Fruit fly (Drosophila melanogaster) whole organism, embryonic: ENCODE results near the gene CG31141.

ENCODE experiments used
- ATbp ChIP-seq: fragments of 200-800 bp; sonication (Bioruptor generic); optimal IDR thresholded peaks from 2 replicates; lab custom pipeline; 2017; ENCODE audit warnings: missing biosample characterization, mild to moderate bottlenecking, missing genetic modification characterization, missing genetic modification reagents
- Ada2b ChIP-seq: fragments of 200-800 bp; sonication (Bioruptor generic); IDR thresholded peaks from 2 replicates; pipeline ENCODE4 v1.3.6; 2022; ENCODE audit warnings: missing biosample characterization, missing genetic modification characterization
- B-H2 ChIP-seq: fragments of 200-800 bp; sonication (Bioruptor generic); optimal IDR thresholded peaks from 2 replicates; lab custom pipeline; 2018; ENCODE audit warnings: missing biosample characterization, mild to moderate bottlenecking, missing genetic modification characterization
- Blimp-1 ChIP-seq: fragments of 200-800 bp; sonication (Bioruptor generic); optimal IDR thresholded peaks from 3 replicates; lab custom pipeline; 2018; ENCODE audit warnings: missing biosample characterization, missing genetic modification characterization, mild to moderate bottlenecking, moderate library complexity, missing genetic modification reagents
- CG12071 ChIP-seq: fragments of 200-800 bp; sonication (Bioruptor generic); optimal IDR thresholded peaks from 3 replicates; lab custom pipeline; 2018; ENCODE audit warnings: missing biosample characterization, mild to moderate bottlenecking, missing genetic modification characterization
- CG14014 ChIP-seq: fragments of 200-800 bp; sonication (Bioruptor generic); IDR thresholded peaks from 2 replicates; pipeline ENCODE4 v1.3.6; 2022; ENCODE audit warnings: missing biosample characterization, missing genetic modification characterization
- CG15269 ChIP-seq: fragments of 200-800 bp; sonication (Bioruptor generic); optimal IDR thresholded peaks from 2 replicates; lab custom pipeline; 2018; ENCODE audit warnings: missing biosample characterization, mild to moderate bottlenecking, missing genetic modification characterization, moderate library complexity
- CG15696 ChIP-seq: fragments of 200-800 bp; sonication (Bioruptor generic); optimal IDR thresholded peaks from 2 replicates; lab custom pipeline; 2019; ENCODE audit warnings: missing biosample characterization, mild to moderate bottlenecking, missing genetic modification characterization, moderate library complexity
- CG17385 ChIP-seq: fragments of 200-800 bp; sonication (Bioruptor generic); optimal IDR thresholded peaks from 3 replicates; lab custom pipeline; 2018; ENCODE audit warnings: missing biosample characterization, mild to moderate bottlenecking, missing genetic modification characterization
- CG17802 ChIP-seq: fragments of 200-800 bp; sonication (Bioruptor generic); optimal IDR thresholded peaks from 2 replicates; lab custom pipeline; 2018; ENCODE audit warnings: missing biosample characterization, mild to moderate bottlenecking, missing genetic modification characterization, moderate library complexity
- CG18764 ChIP-seq: fragments of 200-800 bp; sonication (Bioruptor generic); optimal IDR thresholded peaks from 3 replicates; lab custom pipeline; 2016; ENCODE audit warnings: missing biosample characterization, missing genetic modification characterization
- CG2875 ChIP-seq: fragments of 200-800 bp; sonication (Bioruptor generic); optimal IDR thresholded peaks from 2 replicates; lab custom pipeline; 2017; ENCODE audit warnings: missing biosample characterization, mild to moderate bottlenecking, missing genetic modification characterization, missing genetic modification reagents
- CG30403 ChIP-seq: fragments of 200-800 bp; sonication (Bioruptor generic); optimal IDR thresholded peaks from 3 replicates; lab custom pipeline; 2016; ENCODE audit warnings: missing biosample characterization, missing genetic modification characterization
- CG4282 ChIP-seq: fragments of 200-800 bp; sonication (Bioruptor generic); optimal IDR thresholded peaks from 2 replicates; lab custom pipeline; 2016; ENCODE audit warnings: missing biosample characterization, missing genetic modification characterization
- CG7271 ChIP-seq: fragments of 200-800 bp; sonication (Bioruptor generic); optimal IDR thresholded peaks from 2 replicates; lab custom pipeline; 2018; ENCODE audit warnings: missing biosample characterization, mild to moderate bottlenecking, missing genetic modification characterization, moderate library complexity
- CG7839 ChIP-seq: fragments of 200-800 bp; sonication (Bioruptor generic); optimal IDR thresholded peaks from 3 replicates; lab custom pipeline; 2018; ENCODE audit warnings: missing biosample characterization, mild to moderate bottlenecking, missing genetic modification characterization, moderate library complexity
- CG7928 ChIP-seq: fragments of 200-800 bp; sonication (Bioruptor generic); optimal IDR thresholded peaks from 2 replicates; lab custom pipeline; 2017; ENCODE audit warnings: missing biosample characterization, mild to moderate bottlenecking, missing genetic modification characterization
- CG8765 ChIP-seq: fragments of 200-800 bp; sonication (Bioruptor generic); IDR thresholded peaks from 2 replicates; pipeline ENCODE4 v1.3.6; 2022; ENCODE audit warnings: missing biosample characterization, missing genetic modification characterization
- CG9437 ChIP-seq: fragments of 200-800 bp; sonication (Bioruptor generic); optimal IDR thresholded peaks from 2 replicates; lab custom pipeline; 2018; ENCODE audit warnings: missing biosample characterization, mild to moderate bottlenecking, missing genetic modification characterization
- Chrac-16 ChIP-seq: fragments of 200-800 bp; sonication (Bioruptor generic); optimal IDR thresholded peaks from 3 replicates; lab custom pipeline; 2016; ENCODE audit warnings: missing biosample characterization, missing genetic modification characterization
- CrebB ChIP-seq: fragments of 200-800 bp; sonication (Bioruptor generic); optimal IDR thresholded peaks from 3 replicates; lab custom pipeline; 2018; ENCODE audit warnings: missing biosample characterization, mild to moderate bottlenecking, missing genetic modification characterization
- HLH3B ChIP-seq: fragments of 200-800 bp; sonication (Bioruptor generic); IDR thresholded peaks from 2 replicates; pipeline ENCODE4 v1.3.6; 2022; ENCODE audit warnings: missing biosample characterization, missing genetic modification characterization
- HLH4C ChIP-seq: fragments of 200-800 bp; sonication (Bioruptor generic); IDR thresholded peaks from 3 replicates; pipeline ENCODE4 v1.3.6; 2022; ENCODE audit warnings: missing biosample characterization, missing genetic modification characterization; ENCODE audit not compliant: partially characterized antibody
- Hsf ChIP-seq: fragments of 200-800 bp; sonication (Bioruptor generic); optimal IDR thresholded peaks from 3 replicates; lab custom pipeline; 2016; ENCODE audit warnings: missing biosample characterization, missing genetic modification characterization
- Lim3 ChIP-seq: fragments of 200-800 bp; sonication (Bioruptor generic); IDR thresholded peaks from 2 replicates; pipeline ENCODE4 v1.3.6; 2022; ENCODE audit warnings: missing biosample characterization, missing genetic modification characterization
- NK7.1 ChIP-seq: fragments of 200-800 bp; sonication (Bioruptor generic); optimal IDR thresholded peaks from 3 replicates; lab custom pipeline; 2016; ENCODE audit warnings: missing biosample characterization, missing genetic modification characterization
- Nf-YA ChIP-seq: fragments of 200-800 bp; sonication (Bioruptor generic); IDR thresholded peaks from 2 replicates; pipeline ENCODE4 v1.3.6; 2022; ENCODE audit warnings: missing biosample characterization, missing genetic modification characterization
- Pdp1 ChIP-seq, 2 experiments: fragments of 200-800 bp; sonication (Bioruptor generic); optimal IDR thresholded peaks; 3 replicates each; lab custom pipeline; 2016; ENCODE audit warnings: missing biosample characterization in 2 of 2, missing genetic modification characterization in 2 of 2, mild to moderate bottlenecking in 1 of 2, moderate library complexity in 1 of 2
- Side ChIP-seq: fragments of 200-800 bp; sonication (Bioruptor generic); optimal IDR thresholded peaks from 2 replicates; lab custom pipeline; 2016; ENCODE audit warnings: missing biosample characterization, missing genetic modification characterization
- Sin3A ChIP-seq: fragments of >200 bp; optimal IDR thresholded peaks from 2 replicates; lab custom pipeline; 2018
- Ssrp ChIP-seq: fragments of 200-800 bp; sonication (Bioruptor generic); optimal IDR thresholded peaks from 2 replicates; lab custom pipeline; 2018; ENCODE audit warnings: missing biosample characterization, mild to moderate bottlenecking, missing genetic modification characterization, moderate library complexity
- Usf ChIP-seq: fragments of 200-800 bp; sonication (Bioruptor generic); optimal IDR thresholded peaks from 2 replicates; lab custom pipeline; 2017; ENCODE audit warnings: missing genotype, missing biosample characterization, missing genetic modification characterization
- ac ChIP-seq: fragments of 200-800 bp; sonication (Bioruptor generic); optimal IDR thresholded peaks from 3 replicates; lab custom pipeline; 2017; ENCODE audit warnings: missing biosample characterization, mild to moderate bottlenecking, missing genetic modification characterization
- bcd ChIP-seq: fragments of 200-800 bp; sonication (Bioruptor generic); optimal IDR thresholded peaks from 2 replicates; lab custom pipeline; 2017; ENCODE audit warnings: missing biosample characterization, mild to moderate bottlenecking, missing genetic modification characterization
- fd3F ChIP-seq: fragments of 200-800 bp; sonication (Bioruptor generic); optimal IDR thresholded peaks from 2 replicates; lab custom pipeline; 2018; ENCODE audit warnings: missing biosample characterization, mild to moderate bottlenecking, missing genetic modification characterization, moderate library complexity
- fd96Cb ChIP-seq: fragments of 200-800 bp; sonication (Bioruptor generic); optimal IDR thresholded peaks from 2 replicates; lab custom pipeline; 2018; ENCODE audit warnings: missing biosample characterization, mild to moderate bottlenecking, missing genetic modification characterization, moderate library complexity
- gcm2 ChIP-seq: fragments of 200-800 bp; sonication (Bioruptor generic); optimal IDR thresholded peaks from 2 replicates; lab custom pipeline; 2016; ENCODE audit warnings: missing biosample characterization, missing genetic modification characterization
- gem ChIP-seq: fragments of 200-800 bp; sonication (Bioruptor generic); optimal IDR thresholded peaks from 2 replicates; lab custom pipeline; 2019; ENCODE audit warnings: missing biosample characterization, mild to moderate bottlenecking, missing genetic modification characterization, moderate library complexity
- inv ChIP-seq: fragments of 200-800 bp; sonication (Bioruptor generic); IDR thresholded peaks from 2 replicates; pipeline ENCODE4 v1.3.6; 2022; ENCODE audit warnings: missing biosample characterization, missing genetic modification characterization; ENCODE audit not compliant: partially characterized antibody
- lilli ChIP-seq: fragments of 200-800 bp; sonication (Bioruptor generic); optimal IDR thresholded peaks from 3 replicates; lab custom pipeline; 2016; ENCODE audit warnings: missing biosample characterization, missing genetic modification characterization
- lmd ChIP-seq: fragments of 200-800 bp; sonication (Bioruptor generic); IDR thresholded peaks from 2 replicates; pipeline ENCODE4 v1.3.6; 2022; ENCODE audit warnings: missing biosample characterization, missing genetic modification characterization
- mirr ChIP-seq: fragments of 200-800 bp; sonication (Bioruptor generic); optimal IDR thresholded peaks from 3 replicates; lab custom pipeline; 2018; ENCODE audit warnings: missing biosample characterization, mild to moderate bottlenecking, missing genetic modification characterization
- mld ChIP-seq: fragments of 200-800 bp; sonication (Bioruptor generic); IDR thresholded peaks from 3 replicates; pipeline ENCODE4 v1.3.6; 2022; ENCODE audit warnings: missing biosample characterization, missing genetic modification characterization; ENCODE audit not compliant: partially characterized antibody
- nmo ChIP-seq: fragments of 200-800 bp; sonication (Bioruptor generic); optimal IDR thresholded peaks from 2 replicates; lab custom pipeline; 2018; ENCODE audit warnings: missing biosample characterization, mild to moderate bottlenecking, missing genetic modification characterization, moderate library complexity
- onecut ChIP-seq: fragments of 200-800 bp; sonication (Bioruptor generic); IDR thresholded peaks from 2 replicates; pipeline ENCODE4 v1.3.6; 2022; ENCODE audit warnings: missing biosample characterization, missing genetic modification characterization
- ranshi ChIP-seq: fragments of 200-800 bp; sonication (Bioruptor generic); IDR thresholded peaks from 2 replicates; pipeline ENCODE4 v1.3.6; 2022; ENCODE audit warnings: missing biosample characterization, missing genetic modification characterization
- ro ChIP-seq: fragments of 200-800 bp; sonication (Bioruptor generic); IDR thresholded peaks from 2 replicates; pipeline ENCODE4 v1.3.6; 2022; ENCODE audit warnings: missing biosample characterization, missing genetic modification characterization
- sisA ChIP-seq: fragments of 200-800 bp; sonication (Bioruptor generic); IDR thresholded peaks from 2 replicates; pipeline ENCODE4 v1.3.6; 2022; ENCODE audit warnings: missing biosample characterization, missing genetic modification characterization
- tin ChIP-seq: fragments of 200-800 bp; sonication (Bioruptor generic); optimal IDR thresholded peaks from 3 replicates; lab custom pipeline; 2016; ENCODE audit warnings: missing biosample characterization, missing genetic modification characterization

The CG31141 gene

DNA sequence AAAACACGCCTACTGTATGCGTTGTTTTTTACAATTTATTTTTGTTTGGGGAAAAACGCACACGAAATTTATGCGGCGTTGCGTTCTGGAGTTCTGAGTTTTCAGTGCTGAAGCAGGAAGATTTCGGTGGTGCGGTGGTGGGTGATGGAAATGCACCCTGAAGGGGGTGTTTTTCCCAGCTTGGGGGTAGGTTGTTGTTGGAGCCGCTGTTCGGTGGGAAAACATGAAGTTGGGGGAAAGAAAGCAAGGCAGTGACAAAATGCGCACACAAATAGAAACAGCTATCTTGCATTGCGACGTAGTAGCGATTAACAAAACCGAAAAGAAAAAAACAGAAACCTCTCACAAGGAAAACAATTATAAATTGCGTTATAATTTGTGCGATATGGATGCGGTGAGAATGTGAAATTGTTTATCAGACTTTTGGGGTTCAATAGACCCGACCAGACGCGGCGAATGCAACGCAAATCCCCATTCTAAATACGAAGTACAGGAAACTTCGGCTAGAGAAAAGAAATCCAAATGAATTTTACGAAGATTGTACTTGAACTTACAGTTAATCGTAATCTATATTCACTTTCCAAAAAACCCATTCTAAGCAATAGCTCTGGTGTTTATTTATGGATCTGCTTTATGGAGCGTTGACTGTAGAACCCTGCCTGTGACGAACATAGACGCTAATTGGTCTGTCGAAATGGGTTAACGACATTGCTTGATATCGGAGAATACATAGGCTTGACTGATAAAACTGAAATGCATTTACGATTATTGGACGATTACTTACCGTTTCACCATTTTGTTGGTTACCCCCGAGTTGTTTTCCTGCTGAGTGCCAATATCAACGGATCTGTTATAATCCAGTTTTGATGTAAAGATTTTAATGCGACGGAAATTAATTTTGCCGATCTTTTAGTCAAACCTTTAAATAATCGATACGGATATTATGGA, 34.6 kb upstream of the CG31141 start (continued):
- TF ChIP-seq sisA = peak; percentile 34; the same call in 1 of the 2 replicates
- TF ChIP-seq CG17385 (GFP tag; lab: Kevin White, UChicago) = peak; percentile 29
- no peak for TF ChIP-seq tin (GFP tag; lab: Kevin White, UChicago)
- peak; percentile 5 for TF ChIP-seq lilli (GFP tag; lab: Kevin White, UChicago)
- TF ChIP-seq CG17802 (tag; lab: Kevin White, UChicago) = no peak
- peak; percentile 30 for TF ChIP-seq CG7839 (tag; lab: Kevin White, UChicago)
- no peak for TF ChIP-seq Hsf (GFP tag; lab: Kevin White, UChicago)
- no peak for TF ChIP-seq CG8765
- no peak for TF ChIP-seq Sin3A (lab: Kevin White, UChicago)
- peak in 1 of 2 experiments; percentile 11 for TF ChIP-seq Pdp1 (GFP tag; optimal IDR thresholded peaks at IDR 0.05; lab: Kevin White, UChicago)
- TF ChIP-seq gcm2 = no peak
- peak; percentile 24 for TF ChIP-seq nmo (GFP tag; lab: Kevin White, UChicago)
- TF ChIP-seq Ssrp = peak; percentile 31
- TF ChIP-seq Ada2b (GFP tag; lab: Robert Waterston, UW) = peak; percentile 40
- TF ChIP-seq ATbp (GFP tag; lab: Kevin White, UChicago) = peak; percentile 5
- peak; percentile 5 for TF ChIP-seq bcd
- no peak for TF ChIP-seq CG12071
- TF ChIP-seq ranshi (GFP tag; lab: Robert Waterston, UW) = peak; percentile 55
- TF ChIP-seq Blimp-1 (GFP tag; lab: Kevin White, UChicago) = peak; percentile 35
- peak; percentile 21 for TF ChIP-seq fd96Cb (tag; lab: Kevin White, UChicago)
- TF ChIP-seq CG14014 = no peak
- TF ChIP-seq Side = no peak
- TF ChIP-seq CG18764 (GFP tag; lab: Kevin White, UChicago) = no peak
- no peak for TF ChIP-seq inv (GFP tag; lab: Robert Waterston, UW)
- no peak for TF ChIP-seq CG7928 (GFP tag; lab: Kevin White, UChicago)
- TF ChIP-seq Lim3 (GFP tag; lab: Robert Waterston, UW) = no peak
- peak; percentile 25 for TF ChIP-seq onecut (GFP tag; lab: Robert Waterston, UW)
- no peak for TF ChIP-seq CG7271 (tag; lab: Kevin White, UChicago)
- TF ChIP-seq Usf (GFP tag; lab: Kevin White, UChicago) = no peak
- TF ChIP-seq ro (GFP tag; lab: Robert Waterston, UW) = no peak
- no peak for TF ChIP-seq B-H2 (GFP tag; lab: Kevin White, UChicago)
- no peak for TF ChIP-seq CG9437 (GFP tag; lab: Kevin White, UChicago)
- no peak for TF ChIP-seq CG2875 (GFP tag; lab: Kevin White, UChicago)
- no peak for TF ChIP-seq CG15696
- TF ChIP-seq HLH3B (GFP tag; lab: Robert Waterston, UW) = peak; percentile 57; the same call in 1 of the 2 replicates
- no peak for TF ChIP-seq Nf-YA (GFP tag; lab: Robert Waterston, UW)
- no peak for TF ChIP-seq mld (GFP tag; lab: Robert Waterston, UW)
- no peak for TF ChIP-seq HLH4C (GFP tag; lab: Robert Waterston, UW)
- TF ChIP-seq gem (tag; lab: Kevin White, UChicago) = peak; percentile 57
- TF ChIP-seq CrebB (tag; lab: Kevin White, UChicago) = no peak
- peak; percentile 35 for TF ChIP-seq CG15269 (tag; lab: Kevin White, UChicago)
- TF ChIP-seq ac = no peak
- TF ChIP-seq lmd = peak; percentile 27; the same call in 1 of the 2 replicates
- no peak for TF ChIP-seq mirr (GFP tag; lab: Kevin White, UChicago)
- TF ChIP-seq CG4282 (GFP tag; lab: Kevin White, UChicago) = no peak
- no peak for TF ChIP-seq NK7.1
- no peak for TF ChIP-seq Chrac-16 (GFP tag; lab: Kevin White, UChicago)
- no peak for TF ChIP-seq fd3F (GFP tag; lab: Kevin White, UChicago)
- peak; percentile 37 for TF ChIP-seq CG30403 (GFP tag; lab: Kevin White, UChicago)
